Fruit fly (Drosophila melanogaster) whole organism, embryonic: Measurements from ENCODE around the gene TrpRS.

Source experiments
- ATbp ChIP-seq: fragments of 200-800 bp; sonication (Bioruptor generic); optimal IDR thresholded peaks from 2 replicates; lab custom pipeline; 2017; ENCODE audit warnings: missing biosample characterization, mild to moderate bottlenecking, missing genetic modification characterization, missing genetic modification reagents
- Awh ChIP-seq: fragments of 200-800 bp; sonication (Bioruptor generic); IDR thresholded peaks from 2 replicates; pipeline ENCODE4, ENCODE4 v1.3.6; 2022; ENCODE audit warnings: missing biosample characterization, missing genetic modification characterization
- CG10274 ChIP-seq: fragments of 200-800 bp; sonication (Bioruptor generic); optimal IDR thresholded peaks from 3 replicates; lab custom pipeline; 2017; ENCODE audit warnings: missing biosample characterization, mild to moderate bottlenecking, missing genetic modification characterization
- CG11085 ChIP-seq: fragments of 200-800 bp; sonication (Bioruptor generic); IDR thresholded peaks from 2 replicates; pipeline ENCODE4 v1.3.6; 2022; ENCODE audit warnings: missing biosample characterization, missing genetic modification characterization
- CG11456 ChIP-seq: fragments of 200-800 bp; sonication (Bioruptor generic); IDR thresholded peaks from 3 replicates; pipeline ENCODE4 v1.3.6; 2022; ENCODE audit warnings: missing biosample characterization, missing genetic modification characterization
- CG11723 ChIP-seq: fragments of 200-800 bp; sonication (Bioruptor generic); optimal IDR thresholded peaks from 2 replicates; lab custom pipeline; 2017; ENCODE audit warnings: missing biosample characterization, mild to moderate bottlenecking, missing genetic modification characterization
- CG12104 ChIP-seq: fragments of 200-800 bp; sonication (Bioruptor generic); optimal IDR thresholded peaks from 3 replicates; lab custom pipeline; 2016; ENCODE audit warnings: missing biosample characterization, missing genetic modification characterization
- CG13287 ChIP-seq: fragments of 200-800 bp; sonication (Bioruptor generic); IDR thresholded peaks from 2 replicates; pipeline ENCODE4 v1.3.6; 2022; ENCODE audit warnings: missing biosample characterization, missing genetic modification characterization; ENCODE audit not compliant: partially characterized antibody
- CG14441 ChIP-seq: fragments of 200-800 bp; sonication (Bioruptor generic); IDR thresholded peaks from 2 replicates; pipeline ENCODE4 v1.3.6; 2022; ENCODE audit warnings: missing biosample characterization, missing genetic modification characterization
- CG1529 ChIP-seq: fragments of 200-800 bp; sonication (Bioruptor generic); optimal IDR thresholded peaks from 3 replicates; lab custom pipeline; 2018; ENCODE audit warnings: missing biosample characterization, missing genetic modification characterization
- CG18599 ChIP-seq: fragments of 200-800 bp; sonication (Bioruptor generic); optimal IDR thresholded peaks from 3 replicates; lab custom pipeline; 2017; ENCODE audit warnings: missing biosample characterization, missing genetic modification characterization, mild to moderate bottlenecking, moderate library complexity, missing genetic modification reagents
- CG2199 ChIP-seq: fragments of 200-800 bp; sonication (Bioruptor generic); IDR thresholded peaks from 3 replicates; pipeline ENCODE4 v1.3.6; 2022; ENCODE audit warnings: missing biosample characterization, missing genetic modification characterization
- CG2678 ChIP-seq: fragments of 200-800 bp; sonication (Bioruptor generic); optimal IDR thresholded peaks from 3 replicates; lab custom pipeline; 2019; ENCODE audit warnings: missing biosample characterization, mild to moderate bottlenecking, missing genetic modification characterization, moderate library complexity
- CG2875 ChIP-seq: fragments of 200-800 bp; sonication (Bioruptor generic); optimal IDR thresholded peaks from 2 replicates; lab custom pipeline; 2017; ENCODE audit warnings: missing biosample characterization, mild to moderate bottlenecking, missing genetic modification characterization, missing genetic modification reagents
- CG31388 ChIP-seq: fragments of 200-800 bp; sonication (Bioruptor generic); optimal IDR thresholded peaks from 2 replicates; lab custom pipeline; 2016; ENCODE audit warnings: missing biosample characterization, missing genetic modification characterization
- CG32767 ChIP-seq: fragments of 200-800 bp; sonication (Bioruptor generic); IDR thresholded peaks from 2 replicates; pipeline ENCODE4 v1.3.6; 2022; ENCODE audit warnings: missing biosample characterization, missing genetic modification characterization
- CG34422 ChIP-seq: fragments of 200-800 bp; sonication (Bioruptor generic); IDR thresholded peaks from 3 replicates; pipeline ENCODE4 v1.3.6; 2022; ENCODE audit warnings: missing biosample characterization, missing genetic modification characterization
- CG3726 ChIP-seq: fragments of 200-800 bp; sonication (Bioruptor generic); IDR thresholded peaks from 3 replicates; pipeline ENCODE4, ENCODE4 v1.3.6; 2022; ENCODE audit warnings: missing biosample characterization, missing genetic modification characterization
- CG6272 ChIP-seq: fragments of 200-800 bp; sonication (Bioruptor generic); IDR thresholded peaks from 2 replicates; pipeline ENCODE4 v1.3.6; 2022; ENCODE audit warnings: missing biosample characterization, missing genetic modification characterization
- CG9727 ChIP-seq: fragments of 200-800 bp; sonication (Bioruptor generic); optimal IDR thresholded peaks from 3 replicates; lab custom pipeline; 2017; ENCODE audit warnings: missing biosample characterization, mild to moderate bottlenecking, missing genetic modification characterization
- CG9876 ChIP-seq: fragments of 200-800 bp; sonication (Bioruptor generic); optimal IDR thresholded peaks from 2 replicates; lab custom pipeline; 2016; ENCODE audit warnings: missing biosample characterization, missing genetic modification characterization
- CoRest ChIP-seq: fragments of 200-800 bp; sonication (Bioruptor generic); optimal IDR thresholded peaks from 3 replicates; lab custom pipeline; 2018; ENCODE audit warnings: missing biosample characterization, mild to moderate bottlenecking, missing genetic modification characterization, moderate library complexity
- Dad ChIP-seq: fragments of 200-800 bp; sonication (Bioruptor generic); optimal IDR thresholded peaks from 3 replicates; lab custom pipeline; 2016; ENCODE audit warnings: missing biosample characterization, missing genetic modification characterization
- Gug ChIP-seq: fragments of 200-800 bp; sonication (Bioruptor generic); IDR thresholded peaks from 4 replicates; pipeline ENCODE4 v1.3.6; 2022; ENCODE audit warnings: missing biosample characterization, missing genetic modification characterization
- Max ChIP-seq: fragments of 200-800 bp; sonication (Bioruptor generic); optimal IDR thresholded peaks from 2 replicates; lab custom pipeline; 2016; ENCODE audit warnings: missing biosample characterization, mild to moderate bottlenecking, missing genetic modification characterization
- Nf-YA ChIP-seq: fragments of 200-800 bp; sonication (Bioruptor generic); IDR thresholded peaks from 2 replicates; pipeline ENCODE4 v1.3.6; 2022; ENCODE audit warnings: missing biosample characterization, missing genetic modification characterization
- NfI ChIP-seq: fragments of 200-800 bp; sonication (Bioruptor generic); optimal IDR thresholded peaks from 3 replicates; lab custom pipeline; 2018; ENCODE audit warnings: missing biosample characterization, mild to moderate bottlenecking, missing genetic modification characterization, moderate library complexity
- Optix ChIP-seq: fragments of 200-800 bp; sonication (Bioruptor generic); IDR thresholded peaks from 3 replicates; pipeline ENCODE4 v1.3.6; 2022; ENCODE audit warnings: missing biosample characterization, missing genetic modification characterization
- Sry-β ChIP-seq: fragments of 200-800 bp; sonication (Bioruptor generic); optimal IDR thresholded peaks from 2 replicates; lab custom pipeline; 2018; ENCODE audit warnings: missing biosample characterization, mild to moderate bottlenecking, missing genetic modification characterization, moderate library complexity
- Vsx1 ChIP-seq: fragments of 200-800 bp; sonication (Bioruptor generic); optimal IDR thresholded peaks from 2 replicates; lab custom pipeline; 2017; ENCODE audit warnings: missing biosample characterization, mild to moderate bottlenecking, missing genetic modification characterization, missing genetic modification reagents
- bbx ChIP-seq: fragments of 200-800 bp; sonication (Bioruptor generic); IDR thresholded peaks from 2 replicates; pipeline ENCODE4 v1.3.6; 2022; ENCODE audit warnings: missing biosample characterization, missing genetic modification characterization; ENCODE audit not compliant: partially characterized antibody
- caup ChIP-seq: fragments of 200-800 bp; sonication (Bioruptor generic); optimal IDR thresholded peaks from 3 replicates; lab custom pipeline; 2017; ENCODE audit warnings: missing biosample characterization, mild to moderate bottlenecking, missing genetic modification characterization, moderate library complexity; ENCODE audit not compliant: severe bottlenecking
- ci ChIP-seq: fragments of 200-800 bp; sonication (Bioruptor generic); IDR thresholded peaks from 3 replicates; pipeline ENCODE4 v1.3.6; 2022; ENCODE audit warnings: missing biosample characterization, missing genetic modification characterization
- corto ChIP-seq: fragments of 200-800 bp; sonication (Bioruptor generic); optimal IDR thresholded peaks from 2 replicates; lab custom pipeline; 2016; ENCODE audit warnings: missing biosample characterization, mild to moderate bottlenecking, missing genetic modification characterization, moderate library complexity
- croc ChIP-seq: fragments of 200-800 bp; sonication (Bioruptor generic); conservative IDR thresholded peaks from 3 replicates; pipeline ENCODE4 v1.3.6; 2022; ENCODE audit warnings: missing biosample characterization, missing genetic modification characterization
- ems ChIP-seq: fragments of 200-800 bp; sonication (Bioruptor generic); optimal IDR thresholded peaks from 3 replicates; lab custom pipeline; 2016; ENCODE audit warnings: missing biosample characterization, missing genetic modification characterization
- en ChIP-seq: fragments of 200-800 bp; sonication (Bioruptor generic); optimal IDR thresholded peaks from 2 replicates; lab custom pipeline; 2016; ENCODE audit warnings: missing biosample characterization, missing genetic modification characterization
- exex ChIP-seq: fragments of 200-800 bp; sonication (Bioruptor generic); optimal IDR thresholded peaks from 4 replicates; lab custom pipeline; 2018; ENCODE audit warnings: missing biosample characterization, mild to moderate bottlenecking, missing genetic modification characterization, moderate library complexity
- fd3F ChIP-seq: fragments of 200-800 bp; sonication (Bioruptor generic); optimal IDR thresholded peaks from 2 replicates; lab custom pipeline; 2018; ENCODE audit warnings: missing biosample characterization, mild to moderate bottlenecking, missing genetic modification characterization, moderate library complexity
- fd96Cb ChIP-seq: fragments of 200-800 bp; sonication (Bioruptor generic); optimal IDR thresholded peaks from 2 replicates; lab custom pipeline; 2018; ENCODE audit warnings: missing biosample characterization, mild to moderate bottlenecking, missing genetic modification characterization, moderate library complexity
- gro ChIP-seq: fragments of 200-800 bp; sonication (Bioruptor generic); optimal IDR thresholded peaks from 2 replicates; lab custom pipeline; 2016; ENCODE audit warnings: missing biosample characterization, missing genetic modification characterization
- kah ChIP-seq: fragments of 200-800 bp; sonication (Bioruptor generic); optimal IDR thresholded peaks from 2 replicates; lab custom pipeline; 2018; ENCODE audit warnings: missing biosample characterization, mild to moderate bottlenecking, missing genetic modification characterization
- nerfin-1 ChIP-seq: fragments of 200-800 bp; sonication (Bioruptor generic); optimal IDR thresholded peaks from 3 replicates; lab custom pipeline; 2019; ENCODE audit warnings: missing biosample characterization, mild to moderate bottlenecking, missing genetic modification characterization, moderate library complexity
- nerfin-2 ChIP-seq: fragments of 200-800 bp; sonication (Bioruptor generic); IDR thresholded peaks from 2 replicates; pipeline ENCODE4 v1.3.6; 2022; ENCODE audit warnings: missing biosample characterization, missing genetic modification characterization; ENCODE audit not compliant: partially characterized antibody
- slou ChIP-seq: fragments of 200-800 bp; sonication (Bioruptor generic); optimal IDR thresholded peaks from 3 replicates; lab custom pipeline; 2016; ENCODE audit warnings: missing biosample characterization, missing genetic modification characterization
- slp2 ChIP-seq: fragments of 200-800 bp; sonication (Bioruptor generic); optimal IDR thresholded peaks from 2 replicates; lab custom pipeline; 2016; ENCODE audit warnings: missing biosample characterization, missing genetic modification characterization
- tgo ChIP-seq: fragments of 200-800 bp; sonication (Bioruptor generic); IDR thresholded peaks from 3 replicates; pipeline ENCODE4 v1.3.6; 2022; ENCODE audit warnings: missing biosample characterization, missing genetic modification characterization
- tin ChIP-seq: fragments of 200-800 bp; sonication (Bioruptor generic); optimal IDR thresholded peaks from 3 replicates; lab custom pipeline; 2016; ENCODE audit warnings: missing biosample characterization, missing genetic modification characterization
- tna ChIP-seq: fragments of 200-800 bp; sonication (Bioruptor generic); IDR thresholded peaks from 2 replicates; pipeline ENCODE4 v1.3.6; 2022; ENCODE audit warnings: missing biosample characterization, missing genetic modification characterization; ENCODE audit not compliant: partially characterized antibody
- zfh1 ChIP-seq: fragments of 200-800 bp; sonication (Bioruptor generic); IDR thresholded peaks from 3 replicates; pipeline ENCODE4 v1.3.6; 2022; ENCODE audit warnings: missing biosample characterization, missing genetic modification characterization

TrpRS gene

dm6 chr3R:9227330-9227729 is 39.4 kb downstream of the TrpRS start (continued):
- TF ChIP-seq CG18599 (GFP tag; lab: Kevin White, UChicago): peak; percentile 84
- TF ChIP-seq CG34422 (GFP tag; lab: Robert Waterston, UW): peak; percentile 83
- peak; percentile 55 for TF ChIP-seq ems (GFP tag; lab: Kevin White, UChicago)
- no peak for TF ChIP-seq kah (GFP tag; lab: Kevin White, UChicago)
- 0 out of 3 replicates have a peak, but pooled peaks have one; percentile 41 for TF ChIP-seq CG3726
- TF ChIP-seq croc (GFP tag; lab: Robert Waterston, UW): peak; percentile 15; the same call in 1 of the 3 replicates
- TF ChIP-seq CG6272: peak; percentile 73
- TF ChIP-seq ATbp (GFP tag; lab: Kevin White, UChicago): peak; percentile 26
- TF ChIP-seq CG12104: peak; percentile 37
- TF ChIP-seq CG2199: no peak
- peak; percentile 86 for TF ChIP-seq CG2678 (tag; lab: Kevin White, UChicago)
- TF ChIP-seq fd96Cb: peak; percentile 75
- TF ChIP-seq CG11456 (GFP tag; lab: Robert Waterston, UW): peak; percentile 81
- TF ChIP-seq tgo (GFP tag; lab: Robert Waterston, UW): peak; percentile 76
- TF ChIP-seq NfI (GFP tag; lab: Kevin White, UChicago): peak; percentile 64
- TF ChIP-seq Nf-YA (GFP tag; lab: Robert Waterston, UW): peak; percentile 49; the same call in 1 of the 2 replicates
- peak; percentile 22 for TF ChIP-seq CG31388 (GFP tag; lab: Kevin White, UChicago)
- TF ChIP-seq corto (GFP tag; lab: Kevin White, UChicago): peak; percentile 44
- no peak for TF ChIP-seq Max (GFP tag; lab: Kevin White, UChicago)
- TF ChIP-seq nerfin-2 (GFP tag; lab: Robert Waterston, UW): no peak
- no peak for TF ChIP-seq en (GFP tag; lab: Kevin White, UChicago)
- TF ChIP-seq Dad (GFP tag; lab: Kevin White, UChicago): peak; percentile 19
- no peak for TF ChIP-seq bbx (GFP tag; lab: Robert Waterston, UW)
- peak; percentile 52; the same call in 1 of the 3 replicates for TF ChIP-seq Optix (GFP tag; lab: Robert Waterston, UW)
- no peak for TF ChIP-seq Sry-β (GFP tag; lab: Kevin White, UChicago)
- TF ChIP-seq CG11723: peak; percentile 31
- TF ChIP-seq CG13287 (GFP tag; lab: Robert Waterston, UW): no peak
- TF ChIP-seq CG10274: peak; percentile 98
- no peak for TF ChIP-seq Vsx1
- TF ChIP-seq slou (GFP tag; lab: Kevin White, UChicago): no peak
- TF ChIP-seq tna (GFP tag; lab: Robert Waterston, UW): no peak
- no peak for TF ChIP-seq CG1529 (GFP tag; lab: Kevin White, UChicago)
- TF ChIP-seq CG9876 (GFP tag; lab: Kevin White, UChicago): no peak
- TF ChIP-seq zfh1 (GFP tag; lab: Robert Waterston, UW): peak; percentile 57; the same call in 1 of the 3 replicates
- TF ChIP-seq CoRest (tag; lab: Kevin White, UChicago): peak; percentile 82
- TF ChIP-seq gro: no peak
- peak; percentile 72 for TF ChIP-seq CG11085 (GFP tag; lab: Robert Waterston, UW)
- peak; percentile 38; the same call in 1 of the 2 replicates for TF ChIP-seq Awh (GFP tag; lab: Robert Waterston, UW)
- peak; percentile 62 for TF ChIP-seq caup (GFP tag; lab: Kevin White, UChicago)
- peak; percentile 9 for TF ChIP-seq exex (tag; lab: Kevin White, UChicago)
- peak; percentile 56; the same call in 2 of the 4 replicates for TF ChIP-seq Gug (GFP tag; lab: Robert Waterston, UW)
- peak; percentile 47 for TF ChIP-seq tin
- TF ChIP-seq CG32767 (GFP tag; lab: Robert Waterston, UW): peak; percentile 69
- TF ChIP-seq CG9727 (GFP tag; lab: Kevin White, UChicago): peak; percentile 79
- TF ChIP-seq fd3F (GFP tag; lab: Kevin White, UChicago): peak; percentile 74
- no peak for TF ChIP-seq nerfin-1 (tag; lab: Kevin White, UChicago)
- no peak for TF ChIP-seq slp2 (GFP tag; lab: Kevin White, UChicago)
- peak; percentile 38; the same call in 2 of the 3 replicates for TF ChIP-seq ci (GFP tag; lab: Robert Waterston, UW)
- peak; percentile 4 for TF ChIP-seq CG2875 (GFP tag; lab: Kevin White, UChicago)
- TF ChIP-seq CG14441 (GFP tag; lab: Robert Waterston, UW): peak; percentile 85
